Fruit fly (Drosophila melanogaster) whole organism, embryonic: ENCODE measurements around the gene CG32855.
A peak's percentile ranks its signal among the peaks of the same experiment; 100 is the strongest.

Experiments used
- Atf6 ChIP-seq: fragments of 200-800 bp; sonication (Bioruptor generic); IDR thresholded peaks from 2 replicates; pipeline ENCODE4 v1.3.6; 2022; ENCODE audit warnings: missing biosample characterization, missing genetic modification characterization
- Awh ChIP-seq: fragments of 200-800 bp; sonication (Bioruptor generic); IDR thresholded peaks from 2 replicates; pipeline ENCODE4, ENCODE4 v1.3.6; 2022; ENCODE audit warnings: missing biosample characterization, missing genetic modification characterization
- Bgb ChIP-seq: fragments of 200-800 bp; sonication (Bioruptor generic); IDR thresholded peaks from 2 replicates; pipeline ENCODE4 v1.3.6; 2022; ENCODE audit warnings: missing biosample characterization, missing genetic modification characterization; ENCODE audit not compliant: partially characterized antibody
- CG1233 ChIP-seq: fragments of 200-800 bp; sonication (Bioruptor generic); optimal IDR thresholded peaks from 4 replicates; lab custom pipeline; 2018; ENCODE audit warnings: missing biosample characterization, mild to moderate bottlenecking, missing genetic modification characterization
- CG13123 ChIP-seq: fragments of 200-800 bp; sonication (Bioruptor generic); optimal IDR thresholded peaks from 2 replicates; lab custom pipeline; 2016; ENCODE audit warnings: missing biosample characterization, missing genetic modification characterization
- CG15479 ChIP-seq: fragments of 200-800 bp; sonication (Bioruptor generic); optimal IDR thresholded peaks from 3 replicates; lab custom pipeline; 2019; ENCODE audit warnings: missing biosample characterization, mild to moderate bottlenecking, missing genetic modification characterization, moderate library complexity
- CG2678 ChIP-seq: fragments of 200-800 bp; sonication (Bioruptor generic); optimal IDR thresholded peaks from 3 replicates; lab custom pipeline; 2019; ENCODE audit warnings: missing biosample characterization, mild to moderate bottlenecking, missing genetic modification characterization, moderate library complexity
- CG2712 ChIP-seq: fragments of 200-800 bp; optimal IDR thresholded peaks from 3 replicates; lab custom pipeline; 2019; ENCODE audit warnings: missing biosample characterization, mild to moderate bottlenecking, missing genetic modification characterization, moderate library complexity
- CG2875 ChIP-seq: fragments of 200-800 bp; sonication (Bioruptor generic); optimal IDR thresholded peaks from 2 replicates; lab custom pipeline; 2017; ENCODE audit warnings: missing biosample characterization, mild to moderate bottlenecking, missing genetic modification characterization, missing genetic modification reagents
- CG31224 ChIP-seq: fragments of 200-800 bp; sonication (Bioruptor generic); IDR thresholded peaks from 2 replicates; pipeline ENCODE4 v1.3.6; 2022; ENCODE audit warnings: missing biosample characterization, missing genetic modification characterization
- CG8765 ChIP-seq: fragments of 200-800 bp; sonication (Bioruptor generic); IDR thresholded peaks from 2 replicates; pipeline ENCODE4 v1.3.6; 2022; ENCODE audit warnings: missing biosample characterization, missing genetic modification characterization
- CHES-1-like ChIP-seq: fragments of 200-800 bp; sonication (Bioruptor generic); optimal IDR thresholded peaks from 2 replicates; lab custom pipeline; 2016; ENCODE audit warnings: missing biosample characterization, missing genetic modification characterization
- D19A ChIP-seq: fragments of 200-800 bp; optimal IDR thresholded peaks from 3 replicates; lab custom pipeline; 2019; ENCODE audit warnings: missing biosample characterization, mild to moderate bottlenecking, missing genetic modification characterization, moderate library complexity
- HmgD ChIP-seq: fragments of 200-800 bp; sonication (Bioruptor generic); optimal IDR thresholded peaks from 3 replicates; lab custom pipeline; 2016; ENCODE audit warnings: missing biosample characterization, missing genetic modification characterization
- NC2α ChIP-seq: fragments of 200-800 bp; sonication (Bioruptor generic); optimal IDR thresholded peaks from 2 replicates; lab custom pipeline; 2016; ENCODE audit warnings: missing biosample characterization, missing genetic modification characterization
- Nf-YC ChIP-seq: fragments of 200-800 bp; optimal IDR thresholded peaks from 3 replicates; lab custom pipeline; 2019; ENCODE audit warnings: missing biosample characterization, mild to moderate bottlenecking, missing genetic modification characterization, moderate library complexity
- Ptx1 ChIP-seq: fragments of 200-800 bp; sonication (Bioruptor generic); IDR thresholded peaks from 2 replicates; pipeline ENCODE4 v1.3.6; 2022; ENCODE audit warnings: missing biosample characterization, missing genetic modification characterization
- Scr ChIP-seq: fragments of 200-800 bp; sonication (Bioruptor generic); IDR thresholded peaks from 2 replicates; pipeline ENCODE4 v1.3.6; 2022; ENCODE audit warnings: missing biosample characterization, missing genetic modification characterization; ENCODE audit not compliant: partially characterized antibody
- Stat92E ChIP-seq, 3 experiments: fragments of >200 bp in 2 of 3; fragments of 200-800 bp in 1 of 3; sonication (Bioruptor generic) in 1 of 3; optimal IDR thresholded peaks; 2 replicates each; lab custom pipeline; 2017 to 2019; ENCODE audit warnings: missing biosample characterization in 3 of 3, missing genetic modification characterization in 3 of 3, mild to moderate bottlenecking in 1 of 3, moderate library complexity in 1 of 3
- Xrp1 ChIP-seq: fragments of 200-800 bp; sonication (Bioruptor generic); IDR thresholded peaks from 2 replicates; pipeline ENCODE4 v1.3.6; 2022; ENCODE audit warnings: missing biosample characterization, missing genetic modification characterization
- ab ChIP-seq: fragments of 200-800 bp; sonication (Bioruptor generic); optimal IDR thresholded peaks from 2 replicates; lab custom pipeline; 2016; ENCODE audit warnings: missing biosample characterization, missing genetic modification characterization
- chif ChIP-seq, 2 experiments: fragments of 200-800 bp; sonication (Bioruptor generic); optimal IDR thresholded peaks; 3 replicates each; lab custom pipeline; 2016; ENCODE audit warnings: missing biosample characterization in 2 of 2, missing genetic modification characterization in 2 of 2
- chm ChIP-seq: fragments of 200-800 bp; sonication (Bioruptor generic); IDR thresholded peaks from 2 replicates; pipeline ENCODE4 v1.3.6; 2022; ENCODE audit warnings: missing biosample characterization, missing genetic modification characterization
- chn ChIP-seq: fragments of 200-800 bp; sonication (Bioruptor generic); optimal IDR thresholded peaks from 2 replicates; lab custom pipeline; 2016; ENCODE audit warnings: missing biosample characterization, missing genetic modification characterization
- corto ChIP-seq: fragments of 200-800 bp; sonication (Bioruptor generic); optimal IDR thresholded peaks from 2 replicates; lab custom pipeline; 2016; ENCODE audit warnings: missing biosample characterization, mild to moderate bottlenecking, missing genetic modification characterization, moderate library complexity
- ems ChIP-seq: fragments of 200-800 bp; sonication (Bioruptor generic); optimal IDR thresholded peaks from 3 replicates; lab custom pipeline; 2016; ENCODE audit warnings: missing biosample characterization, missing genetic modification characterization
- esg ChIP-seq: fragments of 200-800 bp; sonication (Bioruptor generic); conservative IDR thresholded peaks from 2 replicates; pipeline ENCODE4 v1.3.6; 2022; ENCODE audit warnings: missing biosample characterization, missing genetic modification characterization
- ewg ChIP-seq: fragments of 200-800 bp; sonication (Bioruptor generic); optimal IDR thresholded peaks from 3 replicates; lab custom pipeline; 2017; ENCODE audit warnings: mild to moderate bottlenecking, missing biosample characterization, missing genetic modification reagents, missing genetic modification characterization
- fd64A ChIP-seq: fragments of 200-800 bp; sonication (Bioruptor generic); optimal IDR thresholded peaks from 3 replicates; lab custom pipeline; 2018; ENCODE audit warnings: missing biosample characterization, mild to moderate bottlenecking, missing genetic modification characterization
- gcm2 ChIP-seq: fragments of 200-800 bp; sonication (Bioruptor generic); optimal IDR thresholded peaks from 2 replicates; lab custom pipeline; 2016; ENCODE audit warnings: missing biosample characterization, missing genetic modification characterization
- hbn ChIP-seq: fragments of 200-800 bp; sonication (Bioruptor generic); IDR thresholded peaks from 2 replicates; pipeline ENCODE4 v1.3.6; 2022; ENCODE audit warnings: missing biosample characterization, missing genetic modification characterization; ENCODE audit not compliant: partially characterized antibody
- her ChIP-seq: fragments of 200-800 bp; sonication (Bioruptor generic); optimal IDR thresholded peaks from 2 replicates; lab custom pipeline; 2016; ENCODE audit warnings: missing biosample characterization, missing genetic modification characterization
- hkb ChIP-seq, 2 experiments: fragments of 200-800 bp in 1 of 2; fragments of >200 bp in 1 of 2; sonication (Bioruptor generic) in 1 of 2; IDR thresholded peaks in 1 of 2; optimal IDR thresholded peaks in 1 of 2; 2 replicates each; pipeline versions ENCODE4 v1.3.6 to Lab custom; 2017 to 2022; ENCODE audit warnings: missing biosample characterization in 1 of 2, missing genetic modification characterization in 1 of 2
- lbe ChIP-seq: fragments of 200-800 bp; sonication (Bioruptor generic); optimal IDR thresholded peaks from 2 replicates; lab custom pipeline; 2016; ENCODE audit warnings: missing biosample characterization, mild to moderate bottlenecking, missing genetic modification characterization
- lmd ChIP-seq: fragments of 200-800 bp; sonication (Bioruptor generic); IDR thresholded peaks from 2 replicates; pipeline ENCODE4 v1.3.6; 2022; ENCODE audit warnings: missing biosample characterization, missing genetic modification characterization
- nerfin-1 ChIP-seq: fragments of 200-800 bp; sonication (Bioruptor generic); optimal IDR thresholded peaks from 3 replicates; lab custom pipeline; 2019; ENCODE audit warnings: missing biosample characterization, mild to moderate bottlenecking, missing genetic modification characterization, moderate library complexity
- nom ChIP-seq: fragments of 200-800 bp; sonication (Bioruptor generic); optimal IDR thresholded peaks from 2 replicates; lab custom pipeline; 2017; ENCODE audit warnings: missing biosample characterization, missing genetic modification characterization, mild to moderate bottlenecking, moderate library complexity, missing genetic modification reagents
- pan ChIP-seq, 4 experiments: fragments of >200 bp in 3 of 4; fragments of 200-800 bp in 1 of 4; sonication (Bioruptor generic) in 1 of 4; optimal IDR thresholded peaks in 3 of 4; IDR thresholded peaks in 1 of 4; 2 replicates each; pipeline versions ENCODE4 v1.3.6 to Lab custom; 2017 to 2022; ENCODE audit warnings: missing biosample characterization in 2 of 4, missing genetic modification characterization in 2 of 4, mixed read lengths in 1 of 4
- peb ChIP-seq: fragments of 200-800 bp; sonication (Bioruptor generic); IDR thresholded peaks from 2 replicates; pipeline ENCODE4 v1.3.6; 2022; ENCODE audit warnings: missing biosample characterization, missing genetic modification characterization
- pzg ChIP-seq: fragments of 200-800 bp; sonication (Bioruptor generic); optimal IDR thresholded peaks from 3 replicates; lab custom pipeline; 2018; ENCODE audit warnings: missing biosample characterization, mild to moderate bottlenecking, missing genetic modification characterization, moderate library complexity
- rib ChIP-seq: fragments of 200-800 bp; sonication (Bioruptor generic); IDR thresholded peaks from 2 replicates; pipeline ENCODE4 v1.3.6; 2022; ENCODE audit warnings: missing biosample characterization, missing genetic modification characterization
- shn ChIP-seq: fragments of 200-800 bp; sonication (Bioruptor generic); optimal IDR thresholded peaks from 3 replicates; lab custom pipeline; 2016; ENCODE audit warnings: missing biosample characterization, missing genetic modification characterization
- tll ChIP-seq, 2 experiments: fragments of 200-800 bp in 1 of 2; fragments of >200 bp in 1 of 2; sonication (Bioruptor generic) in 1 of 2; optimal IDR thresholded peaks; 2 replicates each; lab custom pipeline; 2017 to 2019; ENCODE audit warnings: missing biosample characterization in 2 of 2, missing genetic modification characterization in 2 of 2, mild to moderate bottlenecking in 1 of 2, moderate library complexity in 1 of 2
- trem ChIP-seq: fragments of 200-800 bp; optimal IDR thresholded peaks from 3 replicates; lab custom pipeline; 2019; ENCODE audit warnings: missing biosample characterization, mild to moderate bottlenecking, missing genetic modification characterization, moderate library complexity
- z ChIP-seq: fragments of 200-800 bp; sonication (Bioruptor generic); IDR thresholded peaks from 3 replicates; pipeline ENCODE4 v1.3.6; 2022; ENCODE audit warnings: missing biosample characterization, missing genetic modification characterization

Gene CG32855

dm6 chr3R:16099268-16100240 is 18.8 kb upstream of the CG32855 start (continued):
- TF ChIP-seq nerfin-1 (peak; percentile 64), Nf-YC (tag; lab: Kevin White, UChicago) (no peak), CG2712 (tag; lab: Kevin White, UChicago) (peak; percentile 20), rib (GFP tag; lab: Robert Waterston, UW) (peak; percentile 87), Stat92E (GFP tag; optimal IDR thresholded peaks at IDR 0.05; lab: Kevin White, UChicago) (peak in 2 of 3 experiments; percentile 32 to 94), chif (GFP tag; optimal IDR thresholded peaks at IDR 0.05; lab: Kevin White, UChicago) (peak in 1 of 2 experiments; percentile 7), esg (GFP tag; lab: Robert Waterston, UW) (no peak), hbn (GFP tag; lab: Robert Waterston, UW) (peak; percentile 16; the same call in 1 of the 2 replicates), shn (peak; percentile 51), her (GFP tag; lab: Kevin White, UChicago) (peak; percentile 10), Atf6 (GFP tag; lab: Robert Waterston, UW) (peak; percentile 32; the same call in 1 of the 2 replicates), Xrp1 (GFP tag; lab: Robert Waterston, UW) (peak; percentile 7; the same call in 1 of the 2 replicates), CG8765 (GFP tag; lab: Robert Waterston, UW) (peak; percentile 35; the same call in 1 of the 2 replicates), CG31224 (GFP tag; lab: Robert Waterston, UW) (no peak), z (peak; percentile 96), CHES-1-like (GFP tag; lab: Kevin White, UChicago) (peak; percentile 83), Bgb (peak; percentile 65; the same call in 1 of the 2 replicates), ems (GFP tag; lab: Kevin White, UChicago) (peak; percentile 4), D19A (tag; lab: Kevin White, UChicago) (peak; percentile 26), corto (GFP tag; lab: Kevin White, UChicago) (peak; percentile 6), tll (GFP tag; optimal IDR thresholded peaks at IDR 0.05; lab: Kevin White, UChicago) (peak in 1 of 2 experiments; percentile 63), pan (optimal IDR thresholded peaks at IDR 0.05; lab: Kevin White, UChicago) (no peak), pan (GFP tag; optimal IDR thresholded peaks at IDR 0.05 in 1 of 2, IDR thresholded peaks at IDR 0.05 in 1 of 2) (peak in 1 of 2 experiments; percentile 41), CG13123 (GFP tag; lab: Kevin White, UChicago) (no peak), pzg (peak; percentile 33), NC2α (GFP tag; lab: Kevin White, UChicago) (peak; percentile 10), gcm2 (peak; percentile 28), chn (peak; percentile 76), lbe (GFP tag; lab: Kevin White, UChicago) (peak; percentile 71), Scr (GFP tag; lab: Robert Waterston, UW) (0 out of 2 replicates have a peak, but pooled peaks have one; percentile 1), ab (GFP tag; lab: Kevin White, UChicago) (peak; percentile 66), CG2875 (GFP tag; lab: Kevin White, UChicago) (peak; percentile 28), hkb (optimal IDR thresholded peaks at IDR 0.05; lab: Kevin White, UChicago) (no peak), hkb (GFP tag; IDR thresholded peaks at IDR 0.05; lab: Robert Waterston, UW) (0 out of 2 replicates have a peak, but pooled peaks have one; percentile 8), CG15479 (GFP tag; lab: Kevin White, UChicago) (peak; percentile 99), peb (GFP tag; lab: Robert Waterston, UW) (peak; percentile 33; the same call in 1 of the 2 replicates), CG2678 (no peak), Awh (GFP tag; lab: Robert Waterston, UW) (peak; percentile 19; the same call in 1 of the 2 replicates), trem (tag; lab: Kevin White, UChicago) (peak; percentile 34), chm (GFP tag; lab: Robert Waterston, UW) (peak; percentile 64; the same call in 1 of the 2 replicates), ewg (GFP tag; lab: Kevin White, UChicago) (peak; percentile 75), fd64A (peak; percentile 4), Ptx1 (GFP tag; lab: Robert Waterston, UW) (0 out of 2 replicates have a peak, but pooled peaks have one; percentile 8), nom (peak; percentile 64), lmd (GFP tag; lab: Robert Waterston, UW) (no peak), CG1233 (GFP tag; lab: Kevin White, UChicago) (peak; percentile 1), HmgD (GFP tag; lab: Kevin White, UChicago) (peak; percentile 90)
